Worm (Caenorhabditis elegans): ENCODE data around the gene ceh-7.

DNA sequence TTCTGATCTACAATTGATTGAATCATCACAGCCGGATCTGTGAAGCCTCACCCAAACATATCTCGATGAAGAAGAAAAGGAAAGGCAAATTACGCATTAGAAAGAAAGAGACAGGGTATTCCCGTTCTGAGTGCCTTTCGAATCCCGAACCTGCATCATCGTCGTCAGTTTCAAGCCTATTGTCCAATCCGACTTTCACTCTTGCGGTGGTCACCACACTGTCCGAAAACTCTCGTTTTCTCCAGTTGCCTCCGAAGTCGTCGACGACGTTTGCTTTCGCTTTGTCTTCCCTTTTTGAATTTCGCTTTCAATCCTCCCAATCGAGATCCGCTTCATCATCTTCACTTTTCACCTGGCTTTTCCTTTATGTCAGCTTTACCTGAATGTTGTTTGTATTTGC, 45.5 kb upstream of the ceh-7 start:
- TF ChIP-seq ama-1 (optimal IDR thresholded peaks at IDR 0.05) (no peak), ceh-6 (GFP tag; optimal IDR thresholded peaks at IDR 0.05) (no peak), unc-3 (GFP tag; conservative IDR thresholded peaks at IDR 0.05) (no peak), unc-3 (tag; optimal IDR thresholded peaks at IDR 0.05) (no peak), pha-4 (tag; optimal IDR thresholded peaks at IDR 0.05) (no peak)

All from whole organism, late embryonic.